Fruit fly (Drosophila melanogaster) whole organism, embryonic: Measurements from ENCODE around the gene CG33158.

Experiments used
- CG1024 ChIP-seq: fragments of 200-800 bp; sonication (Bioruptor generic); IDR thresholded peaks from 2 replicates; pipeline ENCODE4 v1.3.6; 2022; ENCODE audit warnings: missing biosample characterization, missing genetic modification characterization
- CG10543 ChIP-seq: fragments of 200-800 bp; sonication (Bioruptor generic); optimal IDR thresholded peaks from 3 replicates; lab custom pipeline; 2017; ENCODE audit warnings: missing biosample characterization, mild to moderate bottlenecking, missing genetic modification characterization, moderate library complexity
- CG12391 ChIP-seq: fragments of 200-800 bp; sonication (Bioruptor generic); optimal IDR thresholded peaks from 3 replicates; lab custom pipeline; 2018; ENCODE audit warnings: missing biosample characterization, mild to moderate bottlenecking, missing genetic modification characterization, moderate library complexity
- CG12942 ChIP-seq: fragments of 200-800 bp; sonication (Bioruptor generic); optimal IDR thresholded peaks from 3 replicates; lab custom pipeline; 2016; ENCODE audit warnings: missing biosample characterization, missing genetic modification characterization
- CG13624 ChIP-seq: fragments of 200-800 bp; sonication (Bioruptor generic); optimal IDR thresholded peaks from 2 replicates; lab custom pipeline; 2016; ENCODE audit warnings: missing biosample characterization, missing genetic modification characterization
- CG13775 ChIP-seq: fragments of 200-800 bp; sonication (Bioruptor generic); optimal IDR thresholded peaks from 3 replicates; lab custom pipeline; 2017; ENCODE audit warnings: missing biosample characterization, mild to moderate bottlenecking, missing genetic modification characterization
- CG16779 ChIP-seq: fragments of 200-800 bp; sonication (Bioruptor generic); IDR thresholded peaks from 2 replicates; pipeline ENCODE4 v1.3.6; 2022; ENCODE audit warnings: missing biosample characterization, missing genetic modification characterization
- CG16813 ChIP-seq: fragments of 200-800 bp; sonication (Bioruptor generic); IDR thresholded peaks from 3 replicates; pipeline ENCODE4 v1.3.6; 2022; ENCODE audit warnings: missing biosample characterization, missing genetic modification characterization; ENCODE audit not compliant: partially characterized antibody
- CG4424 ChIP-seq: fragments of 200-800 bp; sonication (Bioruptor generic); optimal IDR thresholded peaks from 3 replicates; lab custom pipeline; 2016; ENCODE audit warnings: missing biosample characterization, missing genetic modification characterization
- CG7987 ChIP-seq: fragments of 200-800 bp; sonication (Bioruptor generic); optimal IDR thresholded peaks from 2 replicates; lab custom pipeline; 2018; ENCODE audit warnings: missing biosample characterization, mild to moderate bottlenecking, missing genetic modification characterization, moderate library complexity
- CG8089 ChIP-seq: fragments of 200-800 bp; sonication (Bioruptor generic); optimal IDR thresholded peaks from 3 replicates; lab custom pipeline; 2016; ENCODE audit warnings: missing biosample characterization, missing genetic modification characterization
- CG9215 ChIP-seq: fragments of 200-800 bp; sonication (Bioruptor generic); IDR thresholded peaks from 2 replicates; pipeline ENCODE4 v1.3.6; 2022; ENCODE audit warnings: missing biosample characterization, missing genetic modification characterization
- CG9876 ChIP-seq: fragments of 200-800 bp; sonication (Bioruptor generic); optimal IDR thresholded peaks from 2 replicates; lab custom pipeline; 2016; ENCODE audit warnings: missing biosample characterization, missing genetic modification characterization
- Camta ChIP-seq: fragments of 200-800 bp; sonication (Bioruptor generic); optimal IDR thresholded peaks from 2 replicates; lab custom pipeline; 2016; ENCODE audit warnings: missing biosample characterization, missing genetic modification characterization
- D19A ChIP-seq: fragments of 200-800 bp; optimal IDR thresholded peaks from 3 replicates; lab custom pipeline; 2019; ENCODE audit warnings: missing biosample characterization, mild to moderate bottlenecking, missing genetic modification characterization, moderate library complexity
- E2f2 ChIP-seq: fragments of 200-800 bp; sonication (Bioruptor generic); IDR thresholded peaks from 2 replicates; pipeline ENCODE4 v1.3.6; 2022; ENCODE audit warnings: missing biosample characterization, missing genetic modification characterization
- Ets65A ChIP-seq: fragments of 200-800 bp; sonication (Bioruptor generic); peaks from one replicate; lab custom pipeline; 2016; ENCODE audit warnings: missing biosample characterization, missing genetic modification characterization
- GATAe ChIP-seq: fragments of 200-800 bp; sonication (Bioruptor generic); conservative IDR thresholded peaks from 2 replicates; pipeline ENCODE4 v1.3.6; 2022; ENCODE audit warnings: missing biosample characterization, missing genetic modification characterization
- HHEX ChIP-seq: fragments of 200-800 bp; sonication (Bioruptor generic); optimal IDR thresholded peaks from 3 replicates; lab custom pipeline; 2017; ENCODE audit warnings: missing biosample characterization, mild to moderate bottlenecking, missing genetic modification characterization, missing genetic modification reagents
- HmgD ChIP-seq: fragments of 200-800 bp; sonication (Bioruptor generic); optimal IDR thresholded peaks from 3 replicates; lab custom pipeline; 2016; ENCODE audit warnings: missing biosample characterization, missing genetic modification characterization
- Hr51 ChIP-seq, 2 experiments: fragments of 200-800 bp; sonication (Bioruptor generic); optimal IDR thresholded peaks; 2 replicates in 1 of 2; 3 replicates in 1 of 2; lab custom pipeline; 2016 to 2018; ENCODE audit warnings: missing biosample characterization in 2 of 2, missing genetic modification characterization in 2 of 2, mild to moderate bottlenecking in 1 of 2, moderate library complexity in 1 of 2
- Lim3 ChIP-seq: fragments of 200-800 bp; sonication (Bioruptor generic); IDR thresholded peaks from 2 replicates; pipeline ENCODE4 v1.3.6; 2022; ENCODE audit warnings: missing biosample characterization, missing genetic modification characterization
- Med ChIP-seq: fragments of 200-800 bp; sonication (Bioruptor generic); peaks from one replicate; lab custom pipeline; 2016; ENCODE audit warnings: missing biosample characterization, missing genetic modification characterization, mild to moderate bottlenecking, inconsistent platforms, moderate library complexity
- Nf-YA ChIP-seq: fragments of 200-800 bp; sonication (Bioruptor generic); IDR thresholded peaks from 2 replicates; pipeline ENCODE4 v1.3.6; 2022; ENCODE audit warnings: missing biosample characterization, missing genetic modification characterization
- Oli ChIP-seq: fragments of 200-800 bp; sonication (Bioruptor generic); optimal IDR thresholded peaks from 2 replicates; lab custom pipeline; 2018; ENCODE audit warnings: missing biosample characterization, mild to moderate bottlenecking, missing genetic modification characterization, moderate library complexity
- Pdp1 ChIP-seq, 2 experiments: fragments of 200-800 bp; sonication (Bioruptor generic); optimal IDR thresholded peaks; 3 replicates each; lab custom pipeline; 2016; ENCODE audit warnings: missing biosample characterization in 2 of 2, missing genetic modification characterization in 2 of 2, mild to moderate bottlenecking in 1 of 2, moderate library complexity in 1 of 2
- Ptx1 ChIP-seq: fragments of 200-800 bp; sonication (Bioruptor generic); IDR thresholded peaks from 2 replicates; pipeline ENCODE4 v1.3.6; 2022; ENCODE audit warnings: missing biosample characterization, missing genetic modification characterization
- Sry-β ChIP-seq: fragments of 200-800 bp; sonication (Bioruptor generic); optimal IDR thresholded peaks from 2 replicates; lab custom pipeline; 2018; ENCODE audit warnings: missing biosample characterization, mild to moderate bottlenecking, missing genetic modification characterization, moderate library complexity
- YL-1 ChIP-seq: fragments of 200-800 bp; sonication (Bioruptor generic); optimal IDR thresholded peaks from 3 replicates; lab custom pipeline; 2017; ENCODE audit warnings: missing biosample characterization, mild to moderate bottlenecking, missing genetic modification characterization
- amos ChIP-seq: fragments of 200-800 bp; sonication (Bioruptor generic); IDR thresholded peaks from 2 replicates; pipeline ENCODE4 v1.3.6; 2022; ENCODE audit warnings: missing biosample characterization, missing genetic modification characterization; ENCODE audit not compliant: partially characterized antibody
- cad ChIP-seq: fragments of >200 bp; optimal IDR thresholded peaks from 2 replicates; lab custom pipeline; 2017; ENCODE audit warnings: missing biosample characterization, missing genetic modification characterization
- chn ChIP-seq: fragments of 200-800 bp; sonication (Bioruptor generic); optimal IDR thresholded peaks from 2 replicates; lab custom pipeline; 2016; ENCODE audit warnings: missing biosample characterization, missing genetic modification characterization
- ci ChIP-seq: fragments of 200-800 bp; sonication (Bioruptor generic); IDR thresholded peaks from 3 replicates; pipeline ENCODE4 v1.3.6; 2022; ENCODE audit warnings: missing biosample characterization, missing genetic modification characterization
- danr ChIP-seq: fragments of 200-800 bp; sonication (Bioruptor generic); IDR thresholded peaks from 2 replicates; pipeline ENCODE4 v1.3.6; 2022; ENCODE audit warnings: missing biosample characterization, missing genetic modification characterization
- disco-r ChIP-seq: fragments of 200-800 bp; sonication (Bioruptor generic); optimal IDR thresholded peaks from 2 replicates; lab custom pipeline; 2016; ENCODE audit warnings: missing biosample characterization, missing genetic modification characterization
- dpn ChIP-seq, 2 experiments: fragments of 200-800 bp; sonication (Bioruptor generic); optimal IDR thresholded peaks; 3 replicates each; lab custom pipeline; 2016; ENCODE audit warnings: missing biosample characterization in 2 of 2, missing genetic modification characterization in 2 of 2
- ewg ChIP-seq: fragments of 200-800 bp; sonication (Bioruptor generic); optimal IDR thresholded peaks from 3 replicates; lab custom pipeline; 2017; ENCODE audit warnings: mild to moderate bottlenecking, missing biosample characterization, missing genetic modification reagents, missing genetic modification characterization
- klu ChIP-seq: fragments of 200-800 bp; sonication (Bioruptor generic); IDR thresholded peaks from 2 replicates; pipeline ENCODE4 v1.3.6; 2022; ENCODE audit warnings: missing biosample characterization, missing genetic modification characterization
- kni ChIP-seq: fragments of 200-800 bp; sonication (Bioruptor generic); optimal IDR thresholded peaks from 3 replicates; lab custom pipeline; 2017; ENCODE audit warnings: mild to moderate bottlenecking, missing biosample characterization, missing genetic modification reagents, missing genetic modification characterization
- peb ChIP-seq: fragments of 200-800 bp; sonication (Bioruptor generic); IDR thresholded peaks from 2 replicates; pipeline ENCODE4 v1.3.6; 2022; ENCODE audit warnings: missing biosample characterization, missing genetic modification characterization
- pita ChIP-seq: fragments of 200-800 bp; sonication (Bioruptor generic); optimal IDR thresholded peaks from 2 replicates; lab custom pipeline; 2017; ENCODE audit warnings: missing biosample characterization, mild to moderate bottlenecking, missing genetic modification characterization
- pum ChIP-seq: fragments of 200-800 bp; sonication (Bioruptor generic); optimal IDR thresholded peaks from 2 replicates; lab custom pipeline; 2016; ENCODE audit warnings: missing biosample characterization, missing genetic modification characterization
- rib ChIP-seq: fragments of 200-800 bp; sonication (Bioruptor generic); IDR thresholded peaks from 2 replicates; pipeline ENCODE4 v1.3.6; 2022; ENCODE audit warnings: missing biosample characterization, missing genetic modification characterization
- ro ChIP-seq: fragments of 200-800 bp; sonication (Bioruptor generic); IDR thresholded peaks from 2 replicates; pipeline ENCODE4 v1.3.6; 2022; ENCODE audit warnings: missing biosample characterization, missing genetic modification characterization
- slou ChIP-seq: fragments of 200-800 bp; sonication (Bioruptor generic); optimal IDR thresholded peaks from 3 replicates; lab custom pipeline; 2016; ENCODE audit warnings: missing biosample characterization, missing genetic modification characterization
- toy ChIP-seq: fragments of 200-800 bp; sonication (Bioruptor generic); IDR thresholded peaks from 2 replicates; pipeline ENCODE4 v1.3.6; 2022; ENCODE audit warnings: missing biosample characterization, missing genetic modification characterization
- trem ChIP-seq: fragments of 200-800 bp; optimal IDR thresholded peaks from 3 replicates; lab custom pipeline; 2019; ENCODE audit warnings: missing biosample characterization, mild to moderate bottlenecking, missing genetic modification characterization, moderate library complexity
- ttk ChIP-seq: fragments of 200-800 bp; sonication (Bioruptor generic); IDR thresholded peaks from 2 replicates; pipeline ENCODE4 v2.1.2; 2022; ENCODE audit warnings: missing biosample characterization, missing genetic modification characterization
- wdn ChIP-seq: fragments of 200-800 bp; sonication (Bioruptor generic); IDR thresholded peaks from 2 replicates; pipeline ENCODE4 v1.3.6; 2022; ENCODE audit warnings: missing biosample characterization, missing genetic modification characterization
- wor ChIP-seq: fragments of 200-800 bp; sonication (Bioruptor generic); IDR thresholded peaks from 2 replicates; pipeline ENCODE4 v1.3.6; 2022; ENCODE audit warnings: missing biosample characterization, missing genetic modification characterization
- z ChIP-seq: fragments of 200-800 bp; sonication (Bioruptor generic); IDR thresholded peaks from 3 replicates; pipeline ENCODE4 v1.3.6; 2022; ENCODE audit warnings: missing biosample characterization, missing genetic modification characterization
- zen2 ChIP-seq: fragments of 200-800 bp; sonication (Bioruptor generic); IDR thresholded peaks from 3 replicates; pipeline ENCODE4 v1.3.6; 2022; ENCODE audit warnings: missing biosample characterization, missing genetic modification characterization; ENCODE audit not compliant: partially characterized antibody

CG33158 gene

DNA sequence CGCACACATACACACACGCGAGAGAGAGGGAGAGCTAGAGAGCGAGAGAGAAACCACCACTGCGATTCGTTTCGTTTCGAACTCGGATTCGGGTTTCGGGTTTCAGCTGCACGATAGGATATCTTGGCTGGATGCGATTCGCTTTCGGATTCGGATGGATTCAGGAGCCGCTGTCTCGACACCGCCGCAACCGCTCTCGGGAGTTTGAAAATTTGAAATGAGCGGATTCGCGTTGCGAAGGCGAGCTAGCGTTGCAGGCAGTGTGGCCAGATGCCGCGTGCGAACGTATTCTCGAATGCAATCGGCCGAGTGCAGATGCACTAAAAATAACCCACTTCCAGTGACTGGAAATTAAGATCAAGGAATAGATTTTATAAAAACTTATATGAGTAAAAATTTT, 7.8 kb upstream of the CG33158 start, which contains the start of gene fax (continued):
- TF ChIP-seq disco-r (GFP tag; lab: Kevin White, UChicago), result no peak
- peak in 1 of 2 experiments; percentile 35 for TF ChIP-seq Pdp1 (GFP tag; optimal IDR thresholded peaks at IDR 0.05; lab: Kevin White, UChicago)
- TF ChIP-seq wdn, result no peak
- TF ChIP-seq peb, result peak; percentile 32; the same call in 1 of the 2 replicates
- peak; percentile 31 for TF ChIP-seq CG10543 (GFP tag; lab: Kevin White, UChicago)
- peak; percentile 79 for TF ChIP-seq E2f2 (GFP tag; lab: Robert Waterston, UW)
- peak; percentile 49 for TF ChIP-seq ewg
- TF ChIP-seq Hr51 (GFP tag; optimal IDR thresholded peaks at IDR 0.05; lab: Kevin White, UChicago), result no peak
- peak; percentile 47 for TF ChIP-seq CG12391 (tag; lab: Kevin White, UChicago)
- no peak for TF ChIP-seq pum (GFP tag; lab: Kevin White, UChicago)
- TF ChIP-seq CG4424 (GFP tag; lab: Kevin White, UChicago), result no peak
- peak; percentile 63 for TF ChIP-seq kni
- TF ChIP-seq chn (GFP tag; lab: Kevin White, UChicago), result peak; percentile 9
- no peak for TF ChIP-seq zen2
- peak in 1 of 2 experiments; percentile 10 for TF ChIP-seq dpn (GFP tag; optimal IDR thresholded peaks at IDR 0.05; lab: Kevin White, UChicago)
- no peak for TF ChIP-seq danr (GFP tag; lab: Robert Waterston, UW)
- no peak for TF ChIP-seq CG13624 (GFP tag; lab: Kevin White, UChicago)
- TF ChIP-seq ci (GFP tag; lab: Robert Waterston, UW), result peak; percentile 74; the same call in 2 of the 3 replicates
- no peak for TF ChIP-seq Ets65A (GFP tag; lab: Kevin White, UChicago)
- no peak for TF ChIP-seq Nf-YA
- no peak for TF ChIP-seq CG13775 (GFP tag; lab: Kevin White, UChicago)
- TF ChIP-seq klu (GFP tag; lab: Robert Waterston, UW), result no peak
- no peak for TF ChIP-seq HmgD
- 0 out of 3 replicates have a peak, but pooled peaks have one; percentile 8 for TF ChIP-seq CG16813
- no peak for TF ChIP-seq CG9876
- TF ChIP-seq YL-1 (GFP tag; lab: Kevin White, UChicago), result peak; percentile 28
- TF ChIP-seq toy (GFP tag; lab: Robert Waterston, UW), result no peak
- TF ChIP-seq ro, result no peak
- no peak for TF ChIP-seq Camta (GFP tag; lab: Kevin White, UChicago)
- no peak for TF ChIP-seq CG8089 (GFP tag; lab: Kevin White, UChicago)
- TF ChIP-seq z, result no peak
- no peak for TF ChIP-seq GATAe (GFP tag; lab: Robert Waterston, UW)
- TF ChIP-seq CG12942, result no peak
- TF ChIP-seq wor (GFP tag; lab: Robert Waterston, UW), result no peak
- TF ChIP-seq amos (GFP tag; lab: Robert Waterston, UW), result peak; percentile 57
- TF ChIP-seq pita (GFP tag; lab: Kevin White, UChicago), result no peak
- TF ChIP-seq cad (GFP tag; lab: Kevin White, UChicago), result no peak
- TF ChIP-seq CG7987 (GFP tag; lab: Kevin White, UChicago), result peak; percentile 69
- TF ChIP-seq Sry-β, result no peak
- no peak for TF ChIP-seq Lim3 (GFP tag; lab: Robert Waterston, UW)
- no peak for TF ChIP-seq Oli (tag; lab: Kevin White, UChicago)
- no peak for TF ChIP-seq CG9215
- TF ChIP-seq HHEX (GFP tag; lab: Kevin White, UChicago), result no peak
- no peak for TF ChIP-seq slou (GFP tag; lab: Kevin White, UChicago)
- TF ChIP-seq ttk (GFP tag; lab: Robert Waterston, UW), result no peak
- peak; percentile 66; the same call in 1 of the 2 replicates for TF ChIP-seq CG16779 (GFP tag; lab: Robert Waterston, UW)
- no peak for TF ChIP-seq D19A
- TF ChIP-seq trem (tag; lab: Kevin White, UChicago), result peak; percentile 52
- no peak for TF ChIP-seq CG1024 (GFP tag; lab: Robert Waterston, UW)
- peak; percentile 92 for TF ChIP-seq Med (GFP tag; lab: Kevin White, UChicago)
- TF ChIP-seq Ptx1 (GFP tag; lab: Robert Waterston, UW), result no peak
- no peak for TF ChIP-seq rib
